Fruit fly (Drosophila melanogaster): Measurements from ENCODE around the gene CG9609.
A peak's percentile ranks its signal among the peaks of the same experiment; 100 is the strongest.

Gene CG9609

dm6 chrX:16775083-16775482 is 11.7 kb downstream of the CG9609 start:
- peak; percentile 59 for TF ChIP-seq kni (GFP tag; optimal IDR thresholded peaks at IDR 0.05)
- TF ChIP-seq pros (GFP tag; optimal IDR thresholded peaks at IDR 0.05): peak; percentile 16
- peak; percentile 23 for TF ChIP-seq CG15601 (tag; optimal IDR thresholded peaks at IDR 0.05)
- no peak for TF ChIP-seq CG12155 (GFP tag; optimal IDR thresholded peaks at IDR 0.05)
- peak; percentile 94 for TF ChIP-seq twi (tag; optimal IDR thresholded peaks at IDR 0.05)
- no peak for TF ChIP-seq fd102C (GFP tag; optimal IDR thresholded peaks at IDR 0.05)
- 0 out of 2 replicates have a peak, but pooled peaks have one; percentile 33 for TF ChIP-seq crol (GFP tag; IDR thresholded peaks at IDR 0.05)
- 0 out of 4 replicates have a peak, but pooled peaks have one; percentile 12 for TF ChIP-seq Dll (GFP tag; IDR thresholded peaks at IDR 0.05; ENCODE audit: partially characterized antibody)
- peak; percentile 38 for TF ChIP-seq Deaf1 (tag; optimal IDR thresholded peaks at IDR 0.05)

dm6 chrX:16774201-16775061 is 12.4 kb downstream of the CG9609 start:
- no peak for TF ChIP-seq CG3838 (GFP tag; optimal IDR thresholded peaks at IDR 0.05)
- TF ChIP-seq Dp (GFP tag; optimal IDR thresholded peaks at IDR 0.05): no peak
- TF ChIP-seq CG8388 (GFP tag; optimal IDR thresholded peaks at IDR 0.05): peak; percentile 97
- TF ChIP-seq crc (GFP tag; optimal IDR thresholded peaks at IDR 0.05): no peak
- TF ChIP-seq ttk (GFP tag; IDR thresholded peaks at IDR 0.05): no peak
- no peak for TF ChIP-seq ERR (GFP tag; optimal IDR thresholded peaks at IDR 0.05)
- TF ChIP-seq peb (GFP tag; IDR thresholded peaks at IDR 0.05): no peak
- no peak for TF ChIP-seq mirr (GFP tag; optimal IDR thresholded peaks at IDR 0.05)
- no peak for TF ChIP-seq mam (GFP tag; optimal IDR thresholded peaks at IDR 0.05)
- no peak for TF ChIP-seq Nf-YC (tag; optimal IDR thresholded peaks at IDR 0.05)
- peak; percentile 12; the same call in 1 of the 3 replicates for TF ChIP-seq CG2199 (GFP tag; IDR thresholded peaks at IDR 0.05)
- TF ChIP-seq CG9437 (GFP tag; optimal IDR thresholded peaks at IDR 0.05): no peak
- no peak for TF ChIP-seq H2.0 (GFP tag; IDR thresholded peaks at IDR 0.05)
- TF ChIP-seq kay (GFP tag; optimal IDR thresholded peaks at IDR 0.05): no peak
- no peak for TF ChIP-seq cato (GFP tag; optimal IDR thresholded peaks at IDR 0.05; ENCODE audit: borderline replicate concordance)
- TF ChIP-seq sens (GFP tag): peak; percentile 67
- no peak for TF ChIP-seq CG4328 (GFP tag; optimal IDR thresholded peaks at IDR 0.05)
- no peak for TF ChIP-seq sens-2 (GFP tag; IDR thresholded peaks at IDR 0.05)
- no peak for TF ChIP-seq Dref (GFP tag; IDR thresholded peaks at IDR 0.05)
- no peak for TF ChIP-seq Rx (GFP tag; IDR thresholded peaks at IDR 0.05)
- TF ChIP-seq CG8281 (tag; optimal IDR thresholded peaks at IDR 0.05): no peak
- no peak for TF ChIP-seq Sin3A (optimal IDR thresholded peaks at IDR 0.05)
- no peak for TF ChIP-seq jigr1 (GFP tag; IDR thresholded peaks at IDR 0.05)
- no peak for TF ChIP-seq pros (GFP tag; optimal IDR thresholded peaks at IDR 0.05)
- TF ChIP-seq Spps (tag; optimal IDR thresholded peaks at IDR 0.05): no peak
- TF ChIP-seq CG17802 (tag; optimal IDR thresholded peaks at IDR 0.05): no peak
- TF ChIP-seq ato (GFP tag; IDR thresholded peaks at IDR 0.05; ENCODE audit: partially characterized antibody): no peak
- TF ChIP-seq CG8944 (GFP tag; optimal IDR thresholded peaks at IDR 0.05): no peak
- no peak for TF ChIP-seq HLH3B (GFP tag; IDR thresholded peaks at IDR 0.05)
- no peak for TF ChIP-seq CG6854 (GFP tag; optimal IDR thresholded peaks at IDR 0.05)
- no peak for TF ChIP-seq BtbVII (GFP tag; optimal IDR thresholded peaks at IDR 0.05)
- no peak for TF ChIP-seq CG11456 (GFP tag; IDR thresholded peaks at IDR 0.05)
- no peak for TF ChIP-seq onecut (GFP tag; IDR thresholded peaks at IDR 0.05)
- TF ChIP-seq row (GFP tag; IDR thresholded peaks at IDR 0.05): no peak
- TF ChIP-seq twi (tag; optimal IDR thresholded peaks at IDR 0.05): peak; percentile 95
- no peak for TF ChIP-seq CG32772 (GFP tag; IDR thresholded peaks at IDR 0.05)
- no peak for TF ChIP-seq CG7271 (tag; optimal IDR thresholded peaks at IDR 0.05)
- no peak for TF ChIP-seq CG1832 (GFP tag; optimal IDR thresholded peaks at IDR 0.05)
- TF ChIP-seq dmrt11E (tag; optimal IDR thresholded peaks at IDR 0.05): peak; percentile 14
- no peak for TF ChIP-seq aop (GFP tag; IDR thresholded peaks at IDR 0.05)
- TF ChIP-seq CG8924 (tag; optimal IDR thresholded peaks at IDR 0.05): no peak
- TF ChIP-seq cg (GFP tag; optimal IDR thresholded peaks at IDR 0.05): peak; percentile 19
